Worm (Caenorhabditis elegans) whole organism, young adult: ENCODE measurements around the gene srh-1.

ENCODE experiments used
- Y79H2A.3 ChIP-seq: fragments of 200-800 bp; sonication (Bioruptor generic); conservative IDR thresholded peaks from 2 replicates; pipeline ENCODE4 v1.3.6; 2022; ENCODE audit warnings: missing genetic modification reagents, missing genetic modification characterization, missing compliant biosample characterization
- akir-1 ChIP-seq: fragments of 200-800 bp; sonication (Bioruptor generic); optimal IDR thresholded peaks from 2 replicates; lab custom pipeline; 2018; ENCODE audit warnings: mild to moderate bottlenecking, missing genetic modification characterization, moderate library complexity, missing compliant biosample characterization
- mes-4 ChIP-seq: sonication (generic microtip); optimal IDR thresholded peaks from 2 replicates; lab custom pipeline; 2016; ENCODE audit warnings: missing genotype, missing genetic modification characterization, missing compliant biosample characterization
- nfyb-1 ChIP-seq: fragments of 200-800 bp; sonication (Bioruptor generic); IDR thresholded peaks from 2 replicates; pipeline ENCODE4 v1.3.6; 2022; ENCODE audit warnings: missing genetic modification reagents, missing genetic modification characterization, missing compliant biosample characterization

DNA sequence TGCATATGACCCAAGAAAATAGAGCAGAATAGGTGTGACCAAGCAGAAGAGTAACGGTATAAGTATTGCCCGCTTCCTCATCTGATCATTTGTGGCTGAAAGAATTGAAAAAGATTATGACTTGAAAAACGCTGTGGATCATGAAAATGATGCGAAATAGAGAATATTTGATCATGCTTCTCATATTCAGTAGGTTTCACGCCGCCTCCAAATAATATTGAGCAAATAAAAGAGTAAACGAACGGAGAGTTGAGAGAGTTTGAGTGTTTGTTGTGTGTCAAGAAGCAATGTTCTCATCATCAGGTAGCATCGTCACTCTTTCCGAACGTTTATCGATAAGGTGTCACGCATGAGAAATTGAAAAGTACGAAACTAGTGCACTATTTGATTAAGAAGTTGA is 10.6 kb downstream of the srh-1 start, which contains the start of gene htrl-1:
- TF ChIP-seq nfyb-1 (GFP tag; lab: Robert Waterston, UW) (no peak), akir-1 (no peak), mes-4 (no peak), Y79H2A.3 (GFP tag; lab: Robert Waterston, UW) (no peak)
